Worm (Caenorhabditis elegans) whole organism, early embryonic: ENCODE data around the gene K08F9.1.

Experiments
- ama-1 ChIP-seq: fragments of 150-350 bp; optimal IDR thresholded peaks from 2 replicates; lab custom pipeline; 2014
- tra-4 ChIP-seq: sonication (generic microtip); optimal IDR thresholded peaks from 2 replicates; lab custom pipeline; 2017; ENCODE audit warnings: missing genetic modification characterization, missing compliant biosample characterization

DNA sequence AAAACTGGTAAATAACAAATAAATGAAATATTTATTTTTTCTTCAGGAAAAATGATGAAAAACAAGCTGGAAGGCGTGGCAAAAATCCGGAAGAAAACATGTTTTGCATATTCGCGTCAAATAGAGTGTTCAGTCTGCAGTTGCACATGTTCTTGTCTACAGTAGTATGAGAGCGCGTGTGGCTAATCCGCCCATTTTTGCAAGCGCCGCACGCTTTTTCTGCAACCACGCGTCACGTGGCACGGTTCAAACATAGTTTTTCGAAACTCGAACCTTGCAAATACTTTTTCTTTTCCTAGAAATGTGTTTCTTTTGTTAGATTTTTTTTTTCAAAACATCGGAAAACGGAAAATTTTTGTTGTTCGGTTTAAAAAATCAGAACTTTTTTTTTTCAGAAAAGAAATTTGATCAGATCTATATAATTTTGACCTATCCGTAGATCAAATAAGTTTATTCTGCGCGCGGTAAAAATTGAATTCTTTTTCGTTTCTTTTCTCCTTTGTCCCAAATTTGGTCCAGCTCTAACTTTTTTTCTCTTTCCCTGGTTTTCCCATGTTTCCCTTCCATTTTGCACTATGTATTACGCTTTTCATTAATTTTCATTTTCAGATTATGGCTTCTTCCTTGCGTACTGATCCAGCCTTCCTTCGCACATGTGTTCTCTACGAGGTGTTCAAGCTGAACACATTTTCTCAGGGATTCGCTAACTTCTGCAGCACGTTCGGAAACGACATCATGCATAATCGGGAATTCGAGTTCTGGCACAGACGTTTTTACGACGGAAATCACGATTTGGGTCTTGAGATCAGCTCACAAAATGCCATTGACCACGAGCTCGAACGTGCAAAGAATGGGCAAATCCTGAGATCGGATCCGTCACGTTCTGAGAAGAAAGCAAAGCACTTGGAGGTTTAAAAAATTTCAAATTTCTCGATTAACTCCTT is 41.2 kb upstream of the K08F9.1 start, which contains the start of gene Y75B12B.1:
- no peak for TF ChIP-seq tra-4 (tag; lab: Kevin White, UChicago)
- TF ChIP-seq ama-1 (lab: Kevin White, UChicago): no peak
